Fruit fly (Drosophila melanogaster) whole organism, embryonic: ENCODE results near the gene CG12289.

Source experiments
- Adf1 ChIP-seq: fragments of 200-800 bp; sonication (Bioruptor generic); IDR thresholded peaks from 2 replicates; pipeline ENCODE4 v1.3.6; 2022; ENCODE audit warnings: missing biosample characterization, missing genetic modification characterization
- CG13123 ChIP-seq: fragments of 200-800 bp; sonication (Bioruptor generic); optimal IDR thresholded peaks from 2 replicates; lab custom pipeline; 2016; ENCODE audit warnings: missing biosample characterization, missing genetic modification characterization
- CG17912 ChIP-seq: fragments of 200-800 bp; sonication (Bioruptor generic); optimal IDR thresholded peaks from 2 replicates; lab custom pipeline; 2018; ENCODE audit warnings: missing biosample characterization, mild to moderate bottlenecking, missing genetic modification characterization
- CG18262 ChIP-seq: fragments of 200-800 bp; optimal IDR thresholded peaks from 3 replicates; lab custom pipeline; 2019; ENCODE audit warnings: missing biosample characterization, mild to moderate bottlenecking, missing genetic modification characterization, moderate library complexity
- CG18476 ChIP-seq: fragments of 200-800 bp; sonication (Bioruptor generic); optimal IDR thresholded peaks from 2 replicates; lab custom pipeline; 2016; ENCODE audit warnings: missing biosample characterization, mild to moderate bottlenecking, missing genetic modification characterization
- CG18764 ChIP-seq: fragments of 200-800 bp; sonication (Bioruptor generic); optimal IDR thresholded peaks from 3 replicates; lab custom pipeline; 2016; ENCODE audit warnings: missing biosample characterization, missing genetic modification characterization
- CG2116 ChIP-seq: fragments of 200-800 bp; sonication (Bioruptor generic); optimal IDR thresholded peaks from 3 replicates; lab custom pipeline; 2018; ENCODE audit warnings: missing biosample characterization, mild to moderate bottlenecking, missing genetic modification characterization
- CG33557 ChIP-seq: fragments of 200-800 bp; sonication (Bioruptor generic); optimal IDR thresholded peaks from 2 replicates; lab custom pipeline; 2019; ENCODE audit warnings: missing biosample characterization, mild to moderate bottlenecking, missing genetic modification characterization, moderate library complexity
- CG5953 ChIP-seq: fragments of 200-800 bp; sonication (Bioruptor generic); IDR thresholded peaks from 2 replicates; pipeline ENCODE4 v1.3.6; 2022; ENCODE audit warnings: missing biosample characterization, missing genetic modification characterization
- CG7987 ChIP-seq: fragments of 200-800 bp; sonication (Bioruptor generic); optimal IDR thresholded peaks from 2 replicates; lab custom pipeline; 2018; ENCODE audit warnings: missing biosample characterization, mild to moderate bottlenecking, missing genetic modification characterization, moderate library complexity
- CG8359 ChIP-seq: fragments of 200-800 bp; sonication (Bioruptor generic); optimal IDR thresholded peaks from 2 replicates; lab custom pipeline; 2017; ENCODE audit warnings: missing biosample characterization, mild to moderate bottlenecking, missing genetic modification characterization, borderline replicate concordance
- CG9215 ChIP-seq: fragments of 200-800 bp; sonication (Bioruptor generic); IDR thresholded peaks from 2 replicates; pipeline ENCODE4 v1.3.6; 2022; ENCODE audit warnings: missing biosample characterization, missing genetic modification characterization
- CG9876 ChIP-seq: fragments of 200-800 bp; sonication (Bioruptor generic); optimal IDR thresholded peaks from 2 replicates; lab custom pipeline; 2016; ENCODE audit warnings: missing biosample characterization, missing genetic modification characterization
- CHES-1-like ChIP-seq: fragments of 200-800 bp; sonication (Bioruptor generic); optimal IDR thresholded peaks from 2 replicates; lab custom pipeline; 2016; ENCODE audit warnings: missing biosample characterization, missing genetic modification characterization
- CrebB ChIP-seq: fragments of 200-800 bp; sonication (Bioruptor generic); optimal IDR thresholded peaks from 3 replicates; lab custom pipeline; 2018; ENCODE audit warnings: missing biosample characterization, mild to moderate bottlenecking, missing genetic modification characterization
- D19A ChIP-seq: fragments of 200-800 bp; optimal IDR thresholded peaks from 3 replicates; lab custom pipeline; 2019; ENCODE audit warnings: missing biosample characterization, mild to moderate bottlenecking, missing genetic modification characterization, moderate library complexity
- Dad ChIP-seq: fragments of 200-800 bp; sonication (Bioruptor generic); optimal IDR thresholded peaks from 3 replicates; lab custom pipeline; 2016; ENCODE audit warnings: missing biosample characterization, missing genetic modification characterization
- Deaf1 ChIP-seq: fragments of 200-800 bp; optimal IDR thresholded peaks from 3 replicates; lab custom pipeline; 2019; ENCODE audit warnings: missing biosample characterization, mild to moderate bottlenecking, missing genetic modification characterization, moderate library complexity
- Dfd ChIP-seq, 2 experiments: fragments of >200 bp; optimal IDR thresholded peaks; 2 replicates each; lab custom pipeline; 2017; ENCODE audit warnings: missing biosample characterization in 2 of 2, missing genetic modification characterization in 2 of 2
- Gug ChIP-seq: fragments of 200-800 bp; sonication (Bioruptor generic); IDR thresholded peaks from 4 replicates; pipeline ENCODE4 v1.3.6; 2022; ENCODE audit warnings: missing biosample characterization, missing genetic modification characterization
- Hmx ChIP-seq: fragments of 200-800 bp; sonication (Bioruptor generic); optimal IDR thresholded peaks from 2 replicates; lab custom pipeline; 2016; ENCODE audit warnings: missing biosample characterization, missing genetic modification characterization
- Hr51 ChIP-seq, 2 experiments: fragments of 200-800 bp; sonication (Bioruptor generic); optimal IDR thresholded peaks; 2 replicates in 1 of 2; 3 replicates in 1 of 2; lab custom pipeline; 2016 to 2018; ENCODE audit warnings: missing biosample characterization in 2 of 2, missing genetic modification characterization in 2 of 2, mild to moderate bottlenecking in 1 of 2, moderate library complexity in 1 of 2
- Hsf ChIP-seq: fragments of 200-800 bp; sonication (Bioruptor generic); optimal IDR thresholded peaks from 3 replicates; lab custom pipeline; 2016; ENCODE audit warnings: missing biosample characterization, missing genetic modification characterization
- Meics ChIP-seq: fragments of 200-800 bp; sonication (Bioruptor generic); optimal IDR thresholded peaks from 2 replicates; lab custom pipeline; 2017; ENCODE audit warnings: missing biosample characterization, mild to moderate bottlenecking, missing genetic modification characterization
- NC2β ChIP-seq: fragments of 200-800 bp; sonication (Bioruptor generic); optimal IDR thresholded peaks from 2 replicates; lab custom pipeline; 2016; ENCODE audit warnings: missing biosample characterization, missing genetic modification characterization
- Pdp1 ChIP-seq, 2 experiments: fragments of 200-800 bp; sonication (Bioruptor generic); optimal IDR thresholded peaks; 3 replicates each; lab custom pipeline; 2016; ENCODE audit warnings: missing biosample characterization in 2 of 2, missing genetic modification characterization in 2 of 2, mild to moderate bottlenecking in 1 of 2, moderate library complexity in 1 of 2
- Ravus ChIP-seq: fragments of 200-800 bp; sonication (Bioruptor generic); IDR thresholded peaks from 2 replicates; pipeline ENCODE4 v1.3.6; 2022; ENCODE audit warnings: missing biosample characterization, missing genetic modification characterization
- Rfx ChIP-seq: fragments of 200-800 bp; sonication (Bioruptor generic); IDR thresholded peaks from 2 replicates; pipeline ENCODE4 v1.3.6; 2022; ENCODE audit warnings: missing biosample characterization, missing genetic modification characterization
- Sry-δ ChIP-seq: fragments of 200-800 bp; sonication (Bioruptor generic); optimal IDR thresholded peaks from 2 replicates; lab custom pipeline; 2016; ENCODE audit warnings: missing biosample characterization, missing genetic modification characterization
- Vsx1 ChIP-seq: fragments of 200-800 bp; sonication (Bioruptor generic); optimal IDR thresholded peaks from 2 replicates; lab custom pipeline; 2017; ENCODE audit warnings: missing biosample characterization, mild to moderate bottlenecking, missing genetic modification characterization, missing genetic modification reagents
- Xbp1 ChIP-seq: fragments of 200-800 bp; sonication (Bioruptor generic); optimal IDR thresholded peaks from 3 replicates; lab custom pipeline; 2016; ENCODE audit warnings: missing biosample characterization, mild to moderate bottlenecking, missing genetic modification characterization
- Xrp1 ChIP-seq: fragments of 200-800 bp; sonication (Bioruptor generic); IDR thresholded peaks from 2 replicates; pipeline ENCODE4 v1.3.6; 2022; ENCODE audit warnings: missing biosample characterization, missing genetic modification characterization
- bab2 ChIP-seq: fragments of 200-800 bp; sonication (Bioruptor generic); optimal IDR thresholded peaks from 2 replicates; lab custom pipeline; 2016; ENCODE audit warnings: missing biosample characterization, missing genetic modification characterization
- bbx ChIP-seq: fragments of 200-800 bp; sonication (Bioruptor generic); IDR thresholded peaks from 2 replicates; pipeline ENCODE4 v1.3.6; 2022; ENCODE audit warnings: missing biosample characterization, missing genetic modification characterization; ENCODE audit not compliant: partially characterized antibody
- chn ChIP-seq: fragments of 200-800 bp; sonication (Bioruptor generic); optimal IDR thresholded peaks from 2 replicates; lab custom pipeline; 2016; ENCODE audit warnings: missing biosample characterization, missing genetic modification characterization
- emc ChIP-seq: fragments of 200-800 bp; sonication (Bioruptor generic); optimal IDR thresholded peaks from 2 replicates; lab custom pipeline; 2016; ENCODE audit warnings: missing biosample characterization, missing genetic modification characterization
- eve ChIP-seq, 2 experiments: fragments of >200 bp; optimal IDR thresholded peaks; 2 replicates each; lab custom pipeline; 2017; ENCODE audit warnings: missing biosample characterization in 2 of 2, missing genetic modification characterization in 2 of 2
- grn ChIP-seq: fragments of 200-800 bp; sonication (Bioruptor generic); optimal IDR thresholded peaks from 3 replicates; lab custom pipeline; 2017; ENCODE audit warnings: missing biosample characterization, missing genetic modification characterization
- jumu ChIP-seq: fragments of 200-800 bp; sonication (Bioruptor generic); optimal IDR thresholded peaks from 3 replicates; lab custom pipeline; 2016; ENCODE audit warnings: missing biosample characterization, missing genetic modification characterization
- kah ChIP-seq: fragments of 200-800 bp; sonication (Bioruptor generic); optimal IDR thresholded peaks from 2 replicates; lab custom pipeline; 2018; ENCODE audit warnings: missing biosample characterization, mild to moderate bottlenecking, missing genetic modification characterization
- ken ChIP-seq: fragments of 200-800 bp; sonication (Bioruptor generic); IDR thresholded peaks from 3 replicates; pipeline ENCODE4 v1.3.6; 2022; ENCODE audit warnings: missing biosample characterization, missing genetic modification characterization
- nerfin-1 ChIP-seq: fragments of 200-800 bp; sonication (Bioruptor generic); optimal IDR thresholded peaks from 3 replicates; lab custom pipeline; 2019; ENCODE audit warnings: missing biosample characterization, mild to moderate bottlenecking, missing genetic modification characterization, moderate library complexity
- oc ChIP-seq: fragments of 200-800 bp; sonication (Bioruptor generic); optimal IDR thresholded peaks from 2 replicates; lab custom pipeline; 2018; ENCODE audit warnings: missing biosample characterization, mild to moderate bottlenecking, missing genetic modification characterization, moderate library complexity
- org-1 ChIP-seq: fragments of 200-800 bp; sonication (Bioruptor generic); optimal IDR thresholded peaks from 2 replicates; lab custom pipeline; 2017; ENCODE audit warnings: missing biosample characterization, missing genetic modification characterization
- row ChIP-seq: fragments of 200-800 bp; sonication (Bioruptor generic); IDR thresholded peaks from 3 replicates; pipeline ENCODE4 v1.3.6; 2022; ENCODE audit warnings: missing biosample characterization, missing genetic modification characterization
- sens ChIP-seq: fragments of 200-800 bp; sonication (Bioruptor generic); peaks from one replicate; lab custom pipeline; 2016; ENCODE audit warnings: missing biosample characterization, missing genetic modification characterization
- sens-2 ChIP-seq: fragments of 200-800 bp; sonication (Bioruptor generic); IDR thresholded peaks from 2 replicates; pipeline ENCODE4 v1.3.6; 2022; ENCODE audit warnings: missing biosample characterization, missing genetic modification characterization
- sqz ChIP-seq: fragments of 200-800 bp; sonication (Bioruptor generic); optimal IDR thresholded peaks from 3 replicates; lab custom pipeline; 2018; ENCODE audit warnings: missing biosample characterization, mild to moderate bottlenecking, missing genetic modification characterization
- sr ChIP-seq: fragments of 200-800 bp; sonication (Bioruptor generic); IDR thresholded peaks from 3 replicates; pipeline ENCODE4 v1.3.6; 2022; ENCODE audit warnings: missing biosample characterization, missing genetic modification characterization
- tx ChIP-seq: fragments of 200-800 bp; sonication (Bioruptor generic); optimal IDR thresholded peaks from 2 replicates; lab custom pipeline; 2016; ENCODE audit warnings: missing biosample characterization, missing genetic modification characterization
- wor ChIP-seq: fragments of 200-800 bp; sonication (Bioruptor generic); IDR thresholded peaks from 2 replicates; pipeline ENCODE4 v1.3.6; 2022; ENCODE audit warnings: missing biosample characterization, missing genetic modification characterization
- zfh1 ChIP-seq: fragments of 200-800 bp; sonication (Bioruptor generic); IDR thresholded peaks from 3 replicates; pipeline ENCODE4 v1.3.6; 2022; ENCODE audit warnings: missing biosample characterization, missing genetic modification characterization
- zfh2 ChIP-seq: fragments of 200-800 bp; sonication (Bioruptor generic); optimal IDR thresholded peaks from 2 replicates; lab custom pipeline; 2016; ENCODE audit warnings: missing biosample characterization, missing genetic modification characterization

The CG12289 gene

DNA sequence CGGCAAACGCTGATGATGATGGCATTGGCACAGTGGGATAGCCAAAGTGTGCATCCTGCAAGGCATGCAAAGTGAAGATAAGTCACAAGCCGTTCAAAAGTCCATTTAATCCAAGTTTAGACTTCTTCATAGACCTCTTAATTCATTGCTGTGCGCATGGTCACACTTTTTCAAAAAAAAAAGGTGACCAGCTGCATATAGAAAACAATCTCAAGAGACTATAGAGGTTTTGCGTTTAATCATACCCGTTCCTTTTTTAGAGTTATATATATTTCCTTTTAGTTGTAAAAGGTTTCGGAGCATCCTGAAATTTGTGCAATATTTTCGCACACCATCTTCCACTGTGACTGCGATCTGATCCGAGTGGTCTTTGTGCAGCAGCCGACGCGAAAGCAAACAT, 43.8 kb downstream of the CG12289 start (continued):
- TF ChIP-seq zfh2 (GFP tag; lab: Kevin White, UChicago) (no peak), CG18476 (GFP tag; lab: Kevin White, UChicago) (no peak), chn (GFP tag; lab: Kevin White, UChicago) (peak; percentile 3), Pdp1 (GFP tag; optimal IDR thresholded peaks at IDR 0.05; lab: Kevin White, UChicago) (no peak), CG33557 (GFP tag; lab: Kevin White, UChicago) (peak; percentile 33), oc (tag; lab: Kevin White, UChicago) (no peak), Rfx (no peak), Xrp1 (GFP tag; lab: Robert Waterston, UW) (peak; percentile 43; the same call in 1 of the 2 replicates), wor (GFP tag; lab: Robert Waterston, UW) (no peak), CHES-1-like (GFP tag; lab: Kevin White, UChicago) (no peak), Vsx1 (no peak), kah (no peak), Adf1 (GFP tag; lab: Robert Waterston, UW) (no peak), sens-2 (no peak), CG13123 (GFP tag; lab: Kevin White, UChicago) (no peak), eve (GFP tag; optimal IDR thresholded peaks at IDR 0.05; lab: Kevin White, UChicago) (peak in 1 of 2 experiments; percentile 65), grn (GFP tag; lab: Kevin White, UChicago) (no peak), Sry-δ (no peak), Deaf1 (no peak), sr (GFP tag; lab: Robert Waterston, UW) (no peak; the same call in 2 of the 3 replicates), CG7987 (no peak), Xbp1 (GFP tag; lab: Kevin White, UChicago) (no peak), CG18262 (tag; lab: Kevin White, UChicago) (peak; percentile 44), org-1 (GFP tag; lab: Kevin White, UChicago) (no peak), NC2β (no peak), CrebB (tag; lab: Kevin White, UChicago) (no peak), jumu (GFP tag; lab: Kevin White, UChicago) (peak; percentile 10), bbx (GFP tag; lab: Robert Waterston, UW) (no peak), zfh1 (GFP tag; lab: Robert Waterston, UW) (no peak), row (peak; percentile 46), Meics (no peak), CG18764 (GFP tag; lab: Kevin White, UChicago) (no peak), CG17912 (GFP tag; lab: Kevin White, UChicago) (no peak), sens (GFP tag; lab: Kevin White, UChicago) (peak; percentile 84), D19A (tag; lab: Kevin White, UChicago) (no peak), emc (no peak), sqz (GFP tag; lab: Kevin White, UChicago) (peak; percentile 37), Hmx (no peak), Dfd (GFP tag; optimal IDR thresholded peaks at IDR 0.05; lab: Kevin White, UChicago) (no peak), nerfin-1 (no peak), Hsf (GFP tag; lab: Kevin White, UChicago) (no peak), CG9215 (no peak), Ravus (GFP tag; lab: Robert Waterston, UW) (no peak), CG8359 (GFP tag; lab: Kevin White, UChicago) (no peak), Hr51 (GFP tag; optimal IDR thresholded peaks at IDR 0.05; lab: Kevin White, UChicago) (peak in 1 of 2 experiments; percentile 3), ken (GFP tag; lab: Robert Waterston, UW) (no peak), Gug (GFP tag; lab: Robert Waterston, UW) (no peak), CG9876 (no peak), bab2 (peak; percentile 1), tx (GFP tag; lab: Kevin White, UChicago) (no peak), CG5953 (GFP tag; lab: Robert Waterston, UW) (0 out of 2 replicates have a peak, but pooled peaks have one; percentile 28), Dad (GFP tag; lab: Kevin White, UChicago) (no peak), CG2116 (GFP tag; lab: Kevin White, UChicago) (peak; percentile 4)
